Fruit fly (Drosophila melanogaster) whole organism, embryonic: Measurements from ENCODE around the gene CG33258.
A peak's percentile ranks its signal among the peaks of the same experiment; 100 is the strongest.

ENCODE experiments used
- Abd-B ChIP-seq: fragments of 200-800 bp; sonication (Bioruptor generic); optimal IDR thresholded peaks from 2 replicates; lab custom pipeline; 2018; ENCODE audit warnings: missing biosample characterization, mild to moderate bottlenecking, missing genetic modification characterization, moderate library complexity
- Antp ChIP-seq: fragments of 200-800 bp; sonication (Bioruptor generic); optimal IDR thresholded peaks from 3 replicates; lab custom pipeline; 2016; ENCODE audit warnings: missing biosample characterization, missing genetic modification characterization
- B-H1 ChIP-seq: fragments of 200-800 bp; sonication (Bioruptor generic); IDR thresholded peaks from 3 replicates; pipeline ENCODE4 v1.3.6; 2022; ENCODE audit warnings: missing biosample characterization, missing genetic modification characterization
- CG10274 ChIP-seq: fragments of 200-800 bp; sonication (Bioruptor generic); optimal IDR thresholded peaks from 3 replicates; lab custom pipeline; 2017; ENCODE audit warnings: missing biosample characterization, mild to moderate bottlenecking, missing genetic modification characterization
- CG10654 ChIP-seq: fragments of 200-800 bp; sonication (Bioruptor generic); optimal IDR thresholded peaks from 2 replicates; lab custom pipeline; 2016; ENCODE audit warnings: missing biosample characterization, missing genetic modification characterization
- CG13424 ChIP-seq: fragments of 200-800 bp; sonication (Bioruptor generic); optimal IDR thresholded peaks from 2 replicates; lab custom pipeline; 2019; ENCODE audit warnings: missing biosample characterization, mild to moderate bottlenecking, missing genetic modification characterization, moderate library complexity
- CG14667 ChIP-seq: fragments of 200-800 bp; sonication (Bioruptor generic); IDR thresholded peaks from 2 replicates; pipeline ENCODE4 v1.3.6; 2022; ENCODE audit warnings: missing biosample characterization, missing genetic modification characterization
- CG1602 ChIP-seq: fragments of 200-800 bp; sonication (Bioruptor generic); optimal IDR thresholded peaks from 3 replicates; lab custom pipeline; 2016; ENCODE audit warnings: missing biosample characterization, missing genetic modification characterization
- CG1647 ChIP-seq: fragments of 200-800 bp; sonication (Bioruptor generic); optimal IDR thresholded peaks from 3 replicates; lab custom pipeline; 2016; ENCODE audit warnings: missing biosample characterization, missing genetic modification characterization
- CG16813 ChIP-seq: fragments of 200-800 bp; sonication (Bioruptor generic); IDR thresholded peaks from 3 replicates; pipeline ENCODE4 v1.3.6; 2022; ENCODE audit warnings: missing biosample characterization, missing genetic modification characterization; ENCODE audit not compliant: partially characterized antibody
- CG18011 ChIP-seq: fragments of 200-800 bp; sonication (Bioruptor generic); optimal IDR thresholded peaks from 2 replicates; lab custom pipeline; 2017; ENCODE audit warnings: missing biosample characterization, missing genetic modification characterization, mild to moderate bottlenecking, moderate library complexity, missing genotype
- CG18619 ChIP-seq: fragments of 200-800 bp; sonication (Bioruptor generic); optimal IDR thresholded peaks from 3 replicates; lab custom pipeline; 2017; ENCODE audit warnings: missing biosample characterization, mild to moderate bottlenecking, missing genetic modification characterization
- CG18764 ChIP-seq: fragments of 200-800 bp; sonication (Bioruptor generic); optimal IDR thresholded peaks from 3 replicates; lab custom pipeline; 2016; ENCODE audit warnings: missing biosample characterization, missing genetic modification characterization
- CG2116 ChIP-seq: fragments of 200-800 bp; sonication (Bioruptor generic); optimal IDR thresholded peaks from 3 replicates; lab custom pipeline; 2018; ENCODE audit warnings: missing biosample characterization, mild to moderate bottlenecking, missing genetic modification characterization
- CG33557 ChIP-seq: fragments of 200-800 bp; sonication (Bioruptor generic); optimal IDR thresholded peaks from 2 replicates; lab custom pipeline; 2019; ENCODE audit warnings: missing biosample characterization, mild to moderate bottlenecking, missing genetic modification characterization, moderate library complexity
- CG5180 ChIP-seq: fragments of 200-800 bp; sonication (Bioruptor generic); optimal IDR thresholded peaks from 3 replicates; lab custom pipeline; 2017; ENCODE audit warnings: missing biosample characterization, missing genetic modification characterization, mild to moderate bottlenecking, moderate library complexity, missing genetic modification reagents
- CG6683 ChIP-seq: fragments of 200-800 bp; sonication (Bioruptor generic); optimal IDR thresholded peaks from 2 replicates; lab custom pipeline; 2017; ENCODE audit warnings: missing biosample characterization, mild to moderate bottlenecking, missing genetic modification characterization, missing genetic modification reagents
- CG7556 ChIP-seq: fragments of 200-800 bp; sonication (Bioruptor generic); optimal IDR thresholded peaks from 2 replicates; lab custom pipeline; 2017; ENCODE audit warnings: missing biosample characterization, mild to moderate bottlenecking, missing genetic modification characterization
- CG7928 ChIP-seq: fragments of 200-800 bp; sonication (Bioruptor generic); optimal IDR thresholded peaks from 2 replicates; lab custom pipeline; 2017; ENCODE audit warnings: missing biosample characterization, mild to moderate bottlenecking, missing genetic modification characterization
- D ChIP-seq, 2 experiments: fragments of 200-800 bp in 1 of 2; fragments of >200 bp in 1 of 2; sonication (Bioruptor generic) in 1 of 2; optimal IDR thresholded peaks; 2 replicates in 1 of 2; 3 replicates in 1 of 2; lab custom pipeline; 2017; ENCODE audit warnings: mild to moderate bottlenecking in 1 of 2, missing biosample characterization in 1 of 2, missing genetic modification characterization in 1 of 2, missing genetic modification reagents in 1 of 2
- Dbx ChIP-seq: fragments of 200-800 bp; sonication (Bioruptor generic); IDR thresholded peaks from 3 replicates; pipeline ENCODE4 v1.3.6; 2022; ENCODE audit warnings: missing biosample characterization, missing genetic modification characterization
- Deaf1 ChIP-seq: fragments of 200-800 bp; optimal IDR thresholded peaks from 3 replicates; lab custom pipeline; 2019; ENCODE audit warnings: missing biosample characterization, mild to moderate bottlenecking, missing genetic modification characterization, moderate library complexity
- Ets65A ChIP-seq: fragments of 200-800 bp; sonication (Bioruptor generic); peaks from one replicate; lab custom pipeline; 2016; ENCODE audit warnings: missing biosample characterization, missing genetic modification characterization
- Hey ChIP-seq: fragments of 200-800 bp; sonication (Bioruptor generic); optimal IDR thresholded peaks from 3 replicates; lab custom pipeline; 2018; ENCODE audit warnings: missing biosample characterization, mild to moderate bottlenecking, missing genetic modification characterization
- MBD-R2 ChIP-seq: fragments of 200-800 bp; sonication (Bioruptor generic); IDR thresholded peaks from 2 replicates; pipeline ENCODE4 v1.3.6; 2022; ENCODE audit warnings: missing biosample characterization, missing genetic modification characterization
- MESR4 ChIP-seq: fragments of 200-800 bp; sonication (Bioruptor generic); optimal IDR thresholded peaks from 2 replicates; lab custom pipeline; 2018; ENCODE audit warnings: missing biosample characterization, mild to moderate bottlenecking, missing genetic modification characterization, moderate library complexity
- MTF-1 ChIP-seq: fragments of 200-800 bp; sonication (Bioruptor generic); optimal IDR thresholded peaks from 2 replicates; lab custom pipeline; 2018; ENCODE audit warnings: missing biosample characterization, mild to moderate bottlenecking, missing genetic modification characterization, borderline replicate concordance
- Rfx ChIP-seq: fragments of 200-800 bp; sonication (Bioruptor generic); IDR thresholded peaks from 2 replicates; pipeline ENCODE4 v1.3.6; 2022; ENCODE audit warnings: missing biosample characterization, missing genetic modification characterization
- Six4 ChIP-seq: fragments of 200-800 bp; sonication (Bioruptor generic); optimal IDR thresholded peaks from 2 replicates; lab custom pipeline; 2016; ENCODE audit warnings: missing biosample characterization, missing genetic modification characterization
- Xrp1 ChIP-seq: fragments of 200-800 bp; sonication (Bioruptor generic); IDR thresholded peaks from 2 replicates; pipeline ENCODE4 v1.3.6; 2022; ENCODE audit warnings: missing biosample characterization, missing genetic modification characterization
- bigmax ChIP-seq: fragments of 200-800 bp; sonication (Bioruptor generic); optimal IDR thresholded peaks from 2 replicates; lab custom pipeline; 2018; ENCODE audit warnings: missing biosample characterization, mild to moderate bottlenecking, missing genetic modification characterization
- ems ChIP-seq: fragments of 200-800 bp; sonication (Bioruptor generic); optimal IDR thresholded peaks from 3 replicates; lab custom pipeline; 2016; ENCODE audit warnings: missing biosample characterization, missing genetic modification characterization
- inv ChIP-seq: fragments of 200-800 bp; sonication (Bioruptor generic); IDR thresholded peaks from 2 replicates; pipeline ENCODE4 v1.3.6; 2022; ENCODE audit warnings: missing biosample characterization, missing genetic modification characterization; ENCODE audit not compliant: partially characterized antibody
- kay ChIP-seq: fragments of 200-800 bp; sonication (Bioruptor generic); optimal IDR thresholded peaks from 2 replicates; lab custom pipeline; 2016; ENCODE audit warnings: missing biosample characterization, missing genetic modification characterization
- lov ChIP-seq, 2 experiments: fragments of 200-800 bp in 1 of 2; fragments of >200 bp in 1 of 2; sonication (Bioruptor generic) in 1 of 2; IDR thresholded peaks in 1 of 2; optimal IDR thresholded peaks in 1 of 2; 2 replicates in 1 of 2; 3 replicates in 1 of 2; pipeline versions ENCODE4 v1.3.6 to Lab custom; 2017 to 2022; ENCODE audit warnings: missing biosample characterization in 1 of 2, missing genetic modification characterization in 1 of 2
- pita ChIP-seq: fragments of 200-800 bp; sonication (Bioruptor generic); optimal IDR thresholded peaks from 2 replicates; lab custom pipeline; 2017; ENCODE audit warnings: missing biosample characterization, mild to moderate bottlenecking, missing genetic modification characterization
- pum ChIP-seq: fragments of 200-800 bp; sonication (Bioruptor generic); optimal IDR thresholded peaks from 2 replicates; lab custom pipeline; 2016; ENCODE audit warnings: missing biosample characterization, missing genetic modification characterization
- repo ChIP-seq: fragments of 200-800 bp; sonication (Bioruptor generic); optimal IDR thresholded peaks from 2 replicates; lab custom pipeline; 2016; ENCODE audit warnings: missing biosample characterization, missing genetic modification characterization
- sens ChIP-seq: fragments of 200-800 bp; sonication (Bioruptor generic); peaks from one replicate; lab custom pipeline; 2016; ENCODE audit warnings: missing biosample characterization, missing genetic modification characterization
- stc ChIP-seq: fragments of 200-800 bp; sonication (Bioruptor generic); IDR thresholded peaks from 2 replicates; pipeline ENCODE4 v1.3.6; 2022; ENCODE audit warnings: missing biosample characterization, missing genetic modification characterization
- tgo ChIP-seq: fragments of 200-800 bp; sonication (Bioruptor generic); IDR thresholded peaks from 3 replicates; pipeline ENCODE4 v1.3.6; 2022; ENCODE audit warnings: missing biosample characterization, missing genetic modification characterization
- tin ChIP-seq: fragments of 200-800 bp; sonication (Bioruptor generic); optimal IDR thresholded peaks from 3 replicates; lab custom pipeline; 2016; ENCODE audit warnings: missing biosample characterization, missing genetic modification characterization
- tll ChIP-seq, 2 experiments: fragments of 200-800 bp in 1 of 2; fragments of >200 bp in 1 of 2; sonication (Bioruptor generic) in 1 of 2; optimal IDR thresholded peaks; 2 replicates each; lab custom pipeline; 2017 to 2019; ENCODE audit warnings: missing biosample characterization in 2 of 2, missing genetic modification characterization in 2 of 2, mild to moderate bottlenecking in 1 of 2, moderate library complexity in 1 of 2
- tup ChIP-seq: fragments of 200-800 bp; sonication (Bioruptor generic); optimal IDR thresholded peaks from 2 replicates; lab custom pipeline; 2016; ENCODE audit warnings: missing biosample characterization, mild to moderate bottlenecking, missing genetic modification characterization, moderate library complexity
- vfl ChIP-seq: fragments of 200-800 bp; sonication (Bioruptor generic); optimal IDR thresholded peaks from 2 replicates; lab custom pipeline; 2016; ENCODE audit warnings: missing biosample characterization, missing genetic modification characterization
- vnd ChIP-seq: fragments of 200-800 bp; sonication (Bioruptor generic); IDR thresholded peaks from 3 replicates; pipeline ENCODE4 v1.3.6; 2022; ENCODE audit warnings: missing biosample characterization, missing genetic modification characterization; ENCODE audit not compliant: partially characterized antibody
- zen2 ChIP-seq: fragments of 200-800 bp; sonication (Bioruptor generic); IDR thresholded peaks from 3 replicates; pipeline ENCODE4 v1.3.6; 2022; ENCODE audit warnings: missing biosample characterization, missing genetic modification characterization; ENCODE audit not compliant: partially characterized antibody

CG33258 gene

dm6 chr3L:16128973-16129745, 46.8 kb downstream of the CG33258 start, which contains the start of gene SsRbeta (continued):
- TF ChIP-seq Hey (tag; lab: Kevin White, UChicago) (no peak), CG10654 (no peak), stc (peak; percentile 55), CG5180 (peak; percentile 13), tll (GFP tag; optimal IDR thresholded peaks at IDR 0.05; lab: Kevin White, UChicago) (no peak), Ets65A (peak; percentile 89), vfl (GFP tag; lab: Kevin White, UChicago) (no peak), inv (peak; percentile 64; the same call in 1 of the 2 replicates), lov (optimal IDR thresholded peaks at IDR 0.05; lab: Kevin White, UChicago) (no peak), lov (GFP tag; IDR thresholded peaks at IDR 0.05; lab: Robert Waterston, UW) (0 out of 3 replicates have a peak, but pooled peaks have one; percentile 4), D (optimal IDR thresholded peaks at IDR 0.05; lab: Kevin White, UChicago) (no peak), D (GFP tag; optimal IDR thresholded peaks at IDR 0.05; lab: Kevin White, UChicago) (no peak), CG7556 (GFP tag; lab: Kevin White, UChicago) (peak; percentile 64), CG18011 (GFP tag; lab: Kevin White, UChicago) (peak; percentile 94), CG18764 (GFP tag; lab: Kevin White, UChicago) (no peak), Antp (no peak), bigmax (GFP tag; lab: Kevin White, UChicago) (peak; percentile 17), pita (GFP tag; lab: Kevin White, UChicago) (peak; percentile 34), MBD-R2 (GFP tag; lab: Robert Waterston, UW) (peak; percentile 53), CG10274 (GFP tag; lab: Kevin White, UChicago) (no peak), CG14667 (GFP tag; lab: Robert Waterston, UW) (peak; percentile 23), CG13424 (tag; lab: Kevin White, UChicago) (peak; percentile 37), Rfx (GFP tag; lab: Robert Waterston, UW) (peak; percentile 66), Deaf1 (tag; lab: Kevin White, UChicago) (peak; percentile 96), tin (GFP tag; lab: Kevin White, UChicago) (peak; percentile 26), CG6683 (GFP tag; lab: Kevin White, UChicago) (no peak), Dbx (GFP tag; lab: Robert Waterston, UW) (peak; percentile 20; the same call in 2 of the 3 replicates), CG18619 (GFP tag; lab: Kevin White, UChicago) (no peak), CG16813 (peak; percentile 69), B-H1 (no peak; the same call in 2 of the 3 replicates), CG1602 (GFP tag; lab: Kevin White, UChicago) (no peak), CG7928 (GFP tag; lab: Kevin White, UChicago) (peak; percentile 95), CG33557 (GFP tag; lab: Kevin White, UChicago) (no peak), kay (peak; percentile 28), CG2116 (peak; percentile 56), zen2 (no peak; the same call in 2 of the 3 replicates), Xrp1 (GFP tag; lab: Robert Waterston, UW) (peak; percentile 56), Abd-B (GFP tag; lab: Kevin White, UChicago) (peak; percentile 3), Six4 (no peak), tup (no peak), pum (GFP tag; lab: Kevin White, UChicago) (no peak), MESR4 (GFP tag; lab: Kevin White, UChicago) (peak; percentile 94), ems (GFP tag; lab: Kevin White, UChicago) (no peak), CG1647 (GFP tag; lab: Kevin White, UChicago) (no peak), MTF-1 (GFP tag; lab: Kevin White, UChicago) (no peak), vnd (GFP tag; lab: Robert Waterston, UW) (0 out of 3 replicates have a peak, but pooled peaks have one; percentile 39), repo (GFP tag; lab: Kevin White, UChicago) (no peak), sens (GFP tag; lab: Kevin White, UChicago) (peak; percentile 45), tgo (GFP tag; lab: Robert Waterston, UW) (peak; percentile 49)
